Fruit fly (Drosophila melanogaster) whole organism, pupa: ENCODE data around the gene Aprt.

Experiments
- CG10348 ChIP-seq: fragments of 200-800 bp; sonication (Bioruptor generic); IDR thresholded peaks from 2 replicates; pipeline ENCODE4 v1.3.6; 2022; ENCODE audit warnings: missing biosample characterization, missing genetic modification characterization
- CG12605 ChIP-seq: fragments of 200-800 bp; sonication (Bioruptor generic); IDR thresholded peaks from 2 replicates; pipeline ENCODE4 v1.3.6; 2022; ENCODE audit warnings: missing biosample characterization, missing genetic modification characterization
- CG13204 ChIP-seq: fragments of 200-800 bp; sonication (Bioruptor generic); optimal IDR thresholded peaks from 2 replicates; lab custom pipeline; 2018; ENCODE audit warnings: missing biosample characterization, mild to moderate bottlenecking, missing genetic modification characterization, moderate library complexity
- CG14655 ChIP-seq: fragments of 200-800 bp; sonication (Bioruptor generic); optimal IDR thresholded peaks from 3 replicates; lab custom pipeline; 2017; ENCODE audit warnings: mild to moderate bottlenecking, missing biosample characterization, missing genetic modification reagents, missing genetic modification characterization
- CG15710 ChIP-seq: fragments of 200-800 bp; sonication (Bioruptor generic); optimal IDR thresholded peaks from 2 replicates; lab custom pipeline; 2018; ENCODE audit warnings: missing biosample characterization, mild to moderate bottlenecking, missing genetic modification characterization, moderate library complexity
- CG17806 ChIP-seq: fragments of 200-800 bp; sonication (Bioruptor generic); optimal IDR thresholded peaks from 2 replicates; lab custom pipeline; 2018; ENCODE audit warnings: missing biosample characterization, mild to moderate bottlenecking, missing genetic modification characterization, moderate library complexity
- CG32121 ChIP-seq: fragments of 200-800 bp; sonication (Bioruptor generic); IDR thresholded peaks from 2 replicates; pipeline ENCODE4 v1.3.6; 2022; ENCODE audit warnings: missing biosample characterization, missing genetic modification characterization
- CG34367 ChIP-seq: fragments of 200-800 bp; sonication (Bioruptor generic); optimal IDR thresholded peaks from 2 replicates; lab custom pipeline; 2018; ENCODE audit warnings: missing biosample characterization, mild to moderate bottlenecking, missing genetic modification characterization
- CG4496 ChIP-seq: fragments of 200-800 bp; sonication (Bioruptor generic); IDR thresholded peaks from 3 replicates; pipeline ENCODE4 v1.3.6; 2022; ENCODE audit warnings: missing biosample characterization, missing genetic modification characterization
- CG8159 ChIP-seq: fragments of 200-800 bp; sonication (Bioruptor generic); optimal IDR thresholded peaks from 3 replicates; lab custom pipeline; 2018; ENCODE audit warnings: missing biosample characterization, mild to moderate bottlenecking, missing genetic modification characterization, moderate library complexity
- CG8301 ChIP-seq: fragments of 200-800 bp; sonication (Bioruptor generic); optimal IDR thresholded peaks from 2 replicates; lab custom pipeline; 2018; ENCODE audit warnings: missing biosample characterization, mild to moderate bottlenecking, missing genetic modification characterization
- CG9948 ChIP-seq: fragments of 200-800 bp; sonication (Bioruptor generic); optimal IDR thresholded peaks from 2 replicates; lab custom pipeline; 2018; ENCODE audit warnings: missing biosample characterization, mild to moderate bottlenecking, missing genetic modification characterization, moderate library complexity
- D1 ChIP-seq: fragments of 200-800 bp; sonication (Bioruptor generic); optimal IDR thresholded peaks from 2 replicates; lab custom pipeline; 2018; ENCODE audit warnings: missing biosample characterization, mild to moderate bottlenecking, missing genetic modification characterization, moderate library complexity
- EcR ChIP-seq: fragments of 200-800 bp; sonication (Bioruptor generic); optimal IDR thresholded peaks from 3 replicates; lab custom pipeline; 2019; ENCODE audit warnings: missing biosample characterization, missing genetic modification characterization, mild to moderate bottlenecking, moderate library complexity, missing genetic modification reagents
- Ets98B ChIP-seq: fragments of 200-800 bp; sonication (Bioruptor generic); IDR thresholded peaks from 2 replicates; pipeline ENCODE4 v1.3.6; 2022; ENCODE audit warnings: missing biosample characterization, missing genetic modification characterization
- Pif1A ChIP-seq: fragments of 200-800 bp; sonication (Bioruptor generic); optimal IDR thresholded peaks from 3 replicates; lab custom pipeline; 2016; ENCODE audit warnings: missing biosample characterization, missing genetic modification characterization
- Pif1B ChIP-seq: fragments of 200-800 bp; sonication (Bioruptor generic); optimal IDR thresholded peaks from 3 replicates; lab custom pipeline; 2016; ENCODE audit warnings: missing biosample characterization, missing genetic modification characterization
- Snoo ChIP-seq: fragments of 200-800 bp; sonication (Bioruptor generic); optimal IDR thresholded peaks from 3 replicates; lab custom pipeline; 2017; ENCODE audit warnings: missing biosample characterization, mild to moderate bottlenecking, missing genetic modification characterization, inconsistent platforms
- fd96Ca ChIP-seq: fragments of 200-800 bp; sonication (Bioruptor generic); IDR thresholded peaks from 3 replicates; pipeline ENCODE4 v1.3.6; 2022; ENCODE audit warnings: missing biosample characterization, missing genetic modification characterization
- gl ChIP-seq: fragments of 200-800 bp; sonication (Bioruptor generic); optimal IDR thresholded peaks from 2 replicates; lab custom pipeline; 2018; ENCODE audit warnings: missing biosample characterization, mild to moderate bottlenecking, missing genetic modification characterization
- rn ChIP-seq: fragments of 200-800 bp; sonication (Bioruptor generic); IDR thresholded peaks from 2 replicates; pipeline ENCODE4 v1.3.6; 2022; ENCODE audit warnings: missing biosample characterization, missing genetic modification characterization

The Aprt gene

dm6 chr3L:1850498-1850897, 34.3 kb downstream of the Aprt start:
- TF ChIP-seq CG17806 (tag; lab: Kevin White, UChicago) = no peak
- no peak for TF ChIP-seq Ets98B (GFP tag; lab: Robert Waterston, UW)
- TF ChIP-seq CG4496 (GFP tag; lab: Robert Waterston, UW) = no peak
- TF ChIP-seq, all 21 proteins: peak for 0

dm6 chr3L:1844600-1844999, 40.2 kb downstream of the Aprt start:
- TF ChIP-seq fd96Ca (GFP tag; lab: Robert Waterston, UW) (peak; percentile 86), Pif1A (GFP tag; lab: Kevin White, UChicago) (no peak), Snoo (tag; lab: Kevin White, UChicago) (no peak), CG12605 (GFP tag; lab: Robert Waterston, UW) (peak; percentile 32; the same call in 1 of the 2 replicates), rn (GFP tag; lab: Robert Waterston, UW) (peak; percentile 59; the same call in 1 of the 2 replicates), CG17806 (tag; lab: Kevin White, UChicago) (no peak), CG8159 (no peak), Ets98B (GFP tag; lab: Robert Waterston, UW) (peak; percentile 88), EcR (GFP tag; lab: Kevin White, UChicago) (no peak), CG9948 (tag; lab: Kevin White, UChicago) (no peak), gl (tag; lab: Kevin White, UChicago) (no peak), CG13204 (GFP tag; lab: Kevin White, UChicago) (no peak), D1 (no peak), CG32121 (GFP tag; lab: Robert Waterston, UW) (peak; percentile 89), CG34367 (tag; lab: Kevin White, UChicago) (no peak), CG14655 (peak; percentile 47), Pif1B (GFP tag; lab: Kevin White, UChicago) (no peak), CG15710 (tag; lab: Kevin White, UChicago) (no peak), CG4496 (GFP tag; lab: Robert Waterston, UW) (peak; percentile 86), CG10348 (GFP tag; lab: Robert Waterston, UW) (0 out of 2 replicates have a peak, but pooled peaks have one; percentile 36), CG8301 (peak; percentile 57)

- TF ChIP-seq Pif1A (GFP tag; lab: Kevin White, UChicago) (no peak), CG32121 (GFP tag; lab: Robert Waterston, UW) (no peak), CG34367 (tag; lab: Kevin White, UChicago) (no peak), CG13204 (GFP tag; lab: Kevin White, UChicago) (no peak), gl (tag; lab: Kevin White, UChicago) (peak; percentile 12)
Measured at dm6 chr3L:1841984-1842383, 42.8 kb downstream of the Aprt start, which contains the start of gene Cpr62Bc. Gene Cpr62Bc (minus strand): TSS chr3L:1842084.

DNA sequence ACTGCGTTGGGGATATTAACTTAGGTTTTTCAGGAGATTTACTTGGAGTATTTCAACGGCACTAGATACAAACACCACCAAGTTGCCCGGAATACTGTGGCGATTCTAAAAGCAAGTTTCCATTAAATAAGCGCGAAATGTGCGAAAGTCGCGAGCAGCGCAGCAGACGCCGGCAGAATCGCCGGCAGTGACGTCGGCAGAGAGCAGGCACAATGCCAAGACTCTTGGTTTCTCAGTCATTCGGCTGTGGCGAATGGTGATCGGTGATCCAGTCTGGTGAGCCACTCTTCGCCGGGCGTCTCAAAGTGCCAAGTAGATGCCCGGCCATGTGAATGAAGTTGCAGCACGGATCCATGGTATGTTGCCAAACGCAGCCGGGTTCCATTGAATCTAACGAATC, 49.8 kb downstream of the Aprt start, which contains the start of gene Cpr62Bb:
Cpr62Bb (minus strand) TSS at position 101 of the 400 bp plus-strand sequence.
- TF ChIP-seq CG34367 (tag; lab: Kevin White, UChicago) (no peak), CG13204 (GFP tag; lab: Kevin White, UChicago) (no peak), Pif1B (GFP tag; lab: Kevin White, UChicago) (no peak)
